Fruit fly (Drosophila melanogaster) whole organism, embryonic: ENCODE data around the gene CG17107.
A peak's percentile ranks its signal among the peaks of the same experiment; 100 is the strongest.

ENCODE experiments used
- Asciz ChIP-seq: fragments of 200-800 bp; sonication (Bioruptor generic); optimal IDR thresholded peaks from 2 replicates; lab custom pipeline; 2017; ENCODE audit warnings: missing biosample characterization, mild to moderate bottlenecking, missing genetic modification characterization, missing genetic modification reagents
- B-H1 ChIP-seq: fragments of 200-800 bp; sonication (Bioruptor generic); IDR thresholded peaks from 3 replicates; pipeline ENCODE4 v1.3.6; 2022; ENCODE audit warnings: missing biosample characterization, missing genetic modification characterization
- CG10565 ChIP-seq: fragments of 200-800 bp; sonication (Bioruptor generic); optimal IDR thresholded peaks from 3 replicates; lab custom pipeline; 2016; ENCODE audit warnings: missing biosample characterization, mild to moderate bottlenecking, missing genetic modification characterization
- CG11085 ChIP-seq: fragments of 200-800 bp; sonication (Bioruptor generic); IDR thresholded peaks from 2 replicates; pipeline ENCODE4 v1.3.6; 2022; ENCODE audit warnings: missing biosample characterization, missing genetic modification characterization
- CG11504 ChIP-seq: fragments of 200-800 bp; sonication (Bioruptor generic); optimal IDR thresholded peaks from 3 replicates; lab custom pipeline; 2019; ENCODE audit warnings: missing biosample characterization, mild to moderate bottlenecking, missing genetic modification characterization, moderate library complexity
- CG12155 ChIP-seq: fragments of 200-800 bp; sonication (Bioruptor generic); optimal IDR thresholded peaks from 3 replicates; lab custom pipeline; 2016; ENCODE audit warnings: missing biosample characterization, missing genetic modification characterization
- CG14050 ChIP-seq: fragments of 200-800 bp; sonication (Bioruptor generic); IDR thresholded peaks from 3 replicates; pipeline ENCODE4 v1.3.6; 2022; ENCODE audit warnings: missing biosample characterization, missing genetic modification characterization
- CG15514 ChIP-seq: fragments of 200-800 bp; sonication (Bioruptor generic); optimal IDR thresholded peaks from 3 replicates; lab custom pipeline; 2017; ENCODE audit warnings: missing biosample characterization, missing genetic modification characterization, mild to moderate bottlenecking, moderate library complexity, missing genetic modification reagents
- CG15696 ChIP-seq: fragments of 200-800 bp; sonication (Bioruptor generic); optimal IDR thresholded peaks from 2 replicates; lab custom pipeline; 2019; ENCODE audit warnings: missing biosample characterization, mild to moderate bottlenecking, missing genetic modification characterization, moderate library complexity
- CG16813 ChIP-seq: fragments of 200-800 bp; sonication (Bioruptor generic); IDR thresholded peaks from 3 replicates; pipeline ENCODE4 v1.3.6; 2022; ENCODE audit warnings: missing biosample characterization, missing genetic modification characterization; ENCODE audit not compliant: partially characterized antibody
- CG18476 ChIP-seq: fragments of 200-800 bp; sonication (Bioruptor generic); optimal IDR thresholded peaks from 2 replicates; lab custom pipeline; 2016; ENCODE audit warnings: missing biosample characterization, mild to moderate bottlenecking, missing genetic modification characterization
- CG2120 ChIP-seq: fragments of 200-800 bp; sonication (Bioruptor generic); optimal IDR thresholded peaks from 3 replicates; lab custom pipeline; 2016; ENCODE audit warnings: missing biosample characterization, missing genetic modification characterization
- CG2202 ChIP-seq: fragments of 200-800 bp; sonication (Bioruptor generic); optimal IDR thresholded peaks from 2 replicates; lab custom pipeline; 2018; ENCODE audit warnings: missing biosample characterization, mild to moderate bottlenecking, missing genetic modification characterization
- CG2678 ChIP-seq: fragments of 200-800 bp; sonication (Bioruptor generic); optimal IDR thresholded peaks from 3 replicates; lab custom pipeline; 2019; ENCODE audit warnings: missing biosample characterization, mild to moderate bottlenecking, missing genetic modification characterization, moderate library complexity
- CG3281 ChIP-seq: fragments of 200-800 bp; sonication (Bioruptor generic); optimal IDR thresholded peaks from 3 replicates; lab custom pipeline; 2017; ENCODE audit warnings: missing biosample characterization, mild to moderate bottlenecking, missing genetic modification characterization
- CG3847 ChIP-seq: fragments of 200-800 bp; sonication (Bioruptor generic); IDR thresholded peaks from 2 replicates; pipeline ENCODE4 v1.3.6; 2022; ENCODE audit warnings: missing biosample characterization, missing genetic modification characterization
- CG43689 ChIP-seq: fragments of 200-800 bp; sonication (Bioruptor generic); IDR thresholded peaks from 2 replicates; pipeline ENCODE4 v1.3.6; 2022; ENCODE audit warnings: missing biosample characterization, missing genetic modification characterization
- CG6654 ChIP-seq: fragments of 200-800 bp; sonication (Bioruptor generic); optimal IDR thresholded peaks from 2 replicates; lab custom pipeline; 2017; ENCODE audit warnings: missing biosample characterization, mild to moderate bottlenecking, missing genetic modification characterization
- CG7963 ChIP-seq: fragments of 200-800 bp; sonication (Bioruptor generic); IDR thresholded peaks from 3 replicates; pipeline ENCODE4 v1.3.6; 2022; ENCODE audit warnings: missing biosample characterization, missing genetic modification characterization; ENCODE audit not compliant: partially characterized antibody
- CG8089 ChIP-seq: fragments of 200-800 bp; sonication (Bioruptor generic); optimal IDR thresholded peaks from 3 replicates; lab custom pipeline; 2016; ENCODE audit warnings: missing biosample characterization, missing genetic modification characterization
- CG9727 ChIP-seq: fragments of 200-800 bp; sonication (Bioruptor generic); optimal IDR thresholded peaks from 3 replicates; lab custom pipeline; 2017; ENCODE audit warnings: missing biosample characterization, mild to moderate bottlenecking, missing genetic modification characterization
- CG9817 ChIP-seq: fragments of 200-800 bp; sonication (Bioruptor generic); optimal IDR thresholded peaks from 2 replicates; lab custom pipeline; 2018; ENCODE audit warnings: missing biosample characterization, mild to moderate bottlenecking, missing genetic modification characterization, moderate library complexity
- Dip2 ChIP-seq: fragments of 200-800 bp; sonication (Bioruptor generic); IDR thresholded peaks from 2 replicates; pipeline ENCODE4 v1.3.6; 2022; ENCODE audit warnings: missing biosample characterization, missing genetic modification characterization
- Dll ChIP-seq: fragments of 200-800 bp; sonication (Bioruptor generic); IDR thresholded peaks from 4 replicates; pipeline ENCODE4 v1.3.6; 2022; ENCODE audit warnings: missing biosample characterization, missing genetic modification characterization; ENCODE audit not compliant: partially characterized antibody
- Fer1 ChIP-seq: fragments of 200-800 bp; sonication (Bioruptor generic); optimal IDR thresholded peaks from 2 replicates; lab custom pipeline; 2017; ENCODE audit warnings: missing biosample characterization, mild to moderate bottlenecking, missing genetic modification characterization
- HLH4C ChIP-seq: fragments of 200-800 bp; sonication (Bioruptor generic); IDR thresholded peaks from 3 replicates; pipeline ENCODE4 v1.3.6; 2022; ENCODE audit warnings: missing biosample characterization, missing genetic modification characterization; ENCODE audit not compliant: partially characterized antibody
- MTF-1 ChIP-seq: fragments of 200-800 bp; sonication (Bioruptor generic); optimal IDR thresholded peaks from 2 replicates; lab custom pipeline; 2018; ENCODE audit warnings: missing biosample characterization, mild to moderate bottlenecking, missing genetic modification characterization, borderline replicate concordance
- Mad ChIP-seq: fragments of 200-800 bp; sonication (Bioruptor generic); optimal IDR thresholded peaks from 2 replicates; lab custom pipeline; 2016; ENCODE audit warnings: missing biosample characterization, missing genetic modification characterization
- Meics ChIP-seq: fragments of 200-800 bp; sonication (Bioruptor generic); optimal IDR thresholded peaks from 2 replicates; lab custom pipeline; 2017; ENCODE audit warnings: missing biosample characterization, mild to moderate bottlenecking, missing genetic modification characterization
- NFAT ChIP-seq: fragments of 200-800 bp; sonication (Bioruptor generic); IDR thresholded peaks from 2 replicates; pipeline ENCODE4 v1.3.6; 2022; ENCODE audit warnings: missing biosample characterization, missing genetic modification characterization
- Ptx1 ChIP-seq: fragments of 200-800 bp; sonication (Bioruptor generic); IDR thresholded peaks from 2 replicates; pipeline ENCODE4 v1.3.6; 2022; ENCODE audit warnings: missing biosample characterization, missing genetic modification characterization
- Rfx ChIP-seq: fragments of 200-800 bp; sonication (Bioruptor generic); IDR thresholded peaks from 2 replicates; pipeline ENCODE4 v1.3.6; 2022; ENCODE audit warnings: missing biosample characterization, missing genetic modification characterization
- Six4 ChIP-seq: fragments of 200-800 bp; sonication (Bioruptor generic); optimal IDR thresholded peaks from 2 replicates; lab custom pipeline; 2016; ENCODE audit warnings: missing biosample characterization, missing genetic modification characterization
- ato ChIP-seq: fragments of 200-800 bp; sonication (Bioruptor generic); IDR thresholded peaks from 2 replicates; pipeline ENCODE4 v1.3.6; 2022; ENCODE audit warnings: missing biosample characterization, missing genetic modification characterization; ENCODE audit not compliant: partially characterized antibody
- az2 ChIP-seq: fragments of 200-800 bp; sonication (Bioruptor generic); optimal IDR thresholded peaks from 3 replicates; lab custom pipeline; 2016; ENCODE audit warnings: missing biosample characterization, missing genetic modification characterization
- bcd ChIP-seq: fragments of 200-800 bp; sonication (Bioruptor generic); optimal IDR thresholded peaks from 2 replicates; lab custom pipeline; 2017; ENCODE audit warnings: missing biosample characterization, mild to moderate bottlenecking, missing genetic modification characterization
- cas ChIP-seq: fragments of 200-800 bp; sonication (Bioruptor generic); IDR thresholded peaks from 2 replicates; pipeline ENCODE4 v1.3.6; 2022; ENCODE audit warnings: missing biosample characterization, missing genetic modification characterization
- chn ChIP-seq: fragments of 200-800 bp; sonication (Bioruptor generic); optimal IDR thresholded peaks from 2 replicates; lab custom pipeline; 2016; ENCODE audit warnings: missing biosample characterization, missing genetic modification characterization
- dysf ChIP-seq: fragments of 200-800 bp; sonication (Bioruptor generic); IDR thresholded peaks from 3 replicates; pipeline ENCODE4 v1.3.6; 2022; ENCODE audit warnings: missing biosample characterization, missing genetic modification characterization
- emc ChIP-seq: fragments of 200-800 bp; sonication (Bioruptor generic); optimal IDR thresholded peaks from 2 replicates; lab custom pipeline; 2016; ENCODE audit warnings: missing biosample characterization, missing genetic modification characterization
- eyg ChIP-seq: fragments of 200-800 bp; sonication (Bioruptor generic); optimal IDR thresholded peaks from 3 replicates; lab custom pipeline; 2016; ENCODE audit warnings: missing biosample characterization, missing genetic modification characterization
- ind ChIP-seq: fragments of 200-800 bp; sonication (Bioruptor generic); optimal IDR thresholded peaks from 3 replicates; lab custom pipeline; 2016; ENCODE audit warnings: missing biosample characterization, missing genetic modification characterization
- inv ChIP-seq: fragments of 200-800 bp; sonication (Bioruptor generic); IDR thresholded peaks from 2 replicates; pipeline ENCODE4 v1.3.6; 2022; ENCODE audit warnings: missing biosample characterization, missing genetic modification characterization; ENCODE audit not compliant: partially characterized antibody
- kni ChIP-seq: fragments of 200-800 bp; sonication (Bioruptor generic); optimal IDR thresholded peaks from 3 replicates; lab custom pipeline; 2017; ENCODE audit warnings: mild to moderate bottlenecking, missing biosample characterization, missing genetic modification reagents, missing genetic modification characterization
- mam ChIP-seq: fragments of 200-800 bp; sonication (Bioruptor generic); optimal IDR thresholded peaks from 3 replicates; lab custom pipeline; 2016; ENCODE audit warnings: missing biosample characterization, missing genetic modification characterization
- sc ChIP-seq, 3 experiments: fragments of >200 bp in 2 of 3; fragments of 200-800 bp in 1 of 3; sonication (Bioruptor generic) in 1 of 3; optimal IDR thresholded peaks; 2 replicates in 2 of 3; 3 replicates in 1 of 3; lab custom pipeline; 2017; ENCODE audit warnings: mild to moderate bottlenecking in 1 of 3, missing biosample characterization in 1 of 3, missing genetic modification characterization in 1 of 3, missing genetic modification reagents in 1 of 3
- tx ChIP-seq: fragments of 200-800 bp; sonication (Bioruptor generic); optimal IDR thresholded peaks from 2 replicates; lab custom pipeline; 2016; ENCODE audit warnings: missing biosample characterization, missing genetic modification characterization
- vfl ChIP-seq: fragments of 200-800 bp; sonication (Bioruptor generic); optimal IDR thresholded peaks from 2 replicates; lab custom pipeline; 2016; ENCODE audit warnings: missing biosample characterization, missing genetic modification characterization

CG17107 gene

dm6 chr2L:10676933-10677714, 4.6 kb upstream of the CG17107 start, which contains the start of gene CG17104 (continued):
- TF ChIP-seq Ptx1 (GFP tag; lab: Robert Waterston, UW) (peak; percentile 36; the same call in 1 of the 2 replicates), CG2202 (tag; lab: Kevin White, UChicago) (no peak), CG18476 (no peak), CG2678 (peak; percentile 56), CG12155 (GFP tag; lab: Kevin White, UChicago) (peak; percentile 5), HLH4C (GFP tag; lab: Robert Waterston, UW) (no peak), bcd (peak; percentile 4), CG8089 (GFP tag; lab: Kevin White, UChicago) (no peak), ind (peak; percentile 1), CG7963 (GFP tag; lab: Robert Waterston, UW) (no peak), CG6654 (no peak), CG15514 (GFP tag; lab: Kevin White, UChicago) (peak; percentile 60), CG43689 (no peak), tx (GFP tag; lab: Kevin White, UChicago) (peak; percentile 29), Rfx (GFP tag; lab: Robert Waterston, UW) (peak; percentile 45; the same call in 1 of the 2 replicates), Fer1 (GFP tag; lab: Kevin White, UChicago) (peak; percentile 40), CG10565 (no peak), dysf (GFP tag; lab: Robert Waterston, UW) (peak; percentile 43; the same call in 1 of the 3 replicates), CG16813 (no peak), chn (GFP tag; lab: Kevin White, UChicago) (no peak), CG11085 (GFP tag; lab: Robert Waterston, UW) (no peak), eyg (no peak), Mad (GFP tag; lab: Kevin White, UChicago) (no peak), Meics (GFP tag; lab: Kevin White, UChicago) (peak; percentile 36), CG9727 (no peak), inv (GFP tag; lab: Robert Waterston, UW) (no peak), CG11504 (peak; percentile 59), vfl (GFP tag; lab: Kevin White, UChicago) (no peak), cas (GFP tag; lab: Robert Waterston, UW) (no peak), Six4 (GFP tag; lab: Kevin White, UChicago) (no peak), CG2120 (peak; percentile 62), MTF-1 (GFP tag; lab: Kevin White, UChicago) (no peak), mam (GFP tag; lab: Kevin White, UChicago) (peak; percentile 4), Asciz (GFP tag; lab: Kevin White, UChicago) (peak; percentile 17), ato (no peak), Dll (GFP tag; lab: Robert Waterston, UW) (no peak), CG3847 (0 out of 2 replicates have a peak, but pooled peaks have one; percentile 21), sc (optimal IDR thresholded peaks at IDR 0.05; lab: Kevin White, UChicago) (no peak), sc (GFP tag; optimal IDR thresholded peaks at IDR 0.05; lab: Kevin White, UChicago) (no peak), Dip2 (GFP tag; lab: Robert Waterston, UW) (no peak), CG3281 (GFP tag; lab: Kevin White, UChicago) (peak; percentile 33), emc (GFP tag; lab: Kevin White, UChicago) (no peak), CG14050 (GFP tag; lab: Robert Waterston, UW) (peak; percentile 31; the same call in 1 of the 3 replicates), az2 (GFP tag; lab: Kevin White, UChicago) (no peak), B-H1 (GFP tag; lab: Robert Waterston, UW) (no peak), kni (GFP tag; lab: Kevin White, UChicago) (no peak), NFAT (GFP tag; lab: Robert Waterston, UW) (peak; percentile 15; the same call in 1 of the 2 replicates), CG9817 (tag; lab: Kevin White, UChicago) (peak; percentile 5), CG15696 (tag; lab: Kevin White, UChicago) (no peak)
